Fruit fly (Drosophila melanogaster): Measurements from ENCODE around the gene Neto.

Gene Neto

dm6 chrX:13556172-13556571 is 110.5 kb downstream of the Neto start, which contains the start of gene CG32631:
Gene CG32631 (plus strand): TSS chrX:13556472.
- TF ChIP-seq Snoo (tag; optimal IDR thresholded peaks at IDR 0.05) (no peak), CG13204 (GFP tag; optimal IDR thresholded peaks at IDR 0.05) (no peak), CG8159 (tag; optimal IDR thresholded peaks at IDR 0.05) (no peak), rn (GFP tag; IDR thresholded peaks at IDR 0.05) (no peak), fd96Ca (GFP tag; IDR thresholded peaks at IDR 0.05) (no peak), CG12605 (GFP tag; IDR thresholded peaks at IDR 0.05) (no peak), CG14655 (GFP tag; optimal IDR thresholded peaks at IDR 0.05) (no peak), CG15710 (tag; optimal IDR thresholded peaks at IDR 0.05) (no peak), Ets98B (GFP tag; IDR thresholded peaks at IDR 0.05) (no peak), gl (tag; optimal IDR thresholded peaks at IDR 0.05) (no peak), EcR (GFP tag; optimal IDR thresholded peaks at IDR 0.05) (no peak), CG8301 (tag; optimal IDR thresholded peaks at IDR 0.05) (no peak), D1 (tag; optimal IDR thresholded peaks at IDR 0.05) (no peak), CG4496 (GFP tag; IDR thresholded peaks at IDR 0.05) (no peak), CG34367 (tag; optimal IDR thresholded peaks at IDR 0.05) (no peak)

DNA sequence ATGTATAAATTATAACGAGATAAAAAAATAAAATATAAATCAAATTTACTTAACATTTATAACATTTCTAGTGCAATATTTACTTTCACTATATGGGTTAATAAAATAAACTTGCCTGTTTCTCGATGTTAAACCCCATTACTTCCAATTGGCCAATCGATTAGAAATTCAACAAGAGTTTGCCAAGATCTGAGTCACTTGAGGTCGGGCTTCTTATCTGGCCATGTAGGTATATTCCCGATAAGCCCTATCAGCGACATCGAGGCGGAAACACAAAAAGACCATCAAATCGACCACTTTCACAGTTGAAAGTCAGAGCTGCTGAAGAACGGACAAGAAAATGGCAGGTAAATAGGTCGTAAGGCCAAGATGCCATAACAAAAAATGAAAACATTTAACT is 115.7 kb downstream of the Neto start, which contains the start of gene CG32633:
Gene CG32633, plus strand, starts transcription at position 301 of the 400 bp plus-strand sequence.
- TF ChIP-seq Snoo (tag; optimal IDR thresholded peaks at IDR 0.05) = no peak
- no peak for TF ChIP-seq Ets98B (GFP tag; IDR thresholded peaks at IDR 0.05)
- no peak for TF ChIP-seq fd96Ca (GFP tag; IDR thresholded peaks at IDR 0.05)
- TF ChIP-seq CG17806 (tag; optimal IDR thresholded peaks at IDR 0.05) = no peak
- TF ChIP-seq EcR (GFP tag; optimal IDR thresholded peaks at IDR 0.05) = no peak
- no peak for TF ChIP-seq CG14655 (GFP tag; optimal IDR thresholded peaks at IDR 0.05)
- TF ChIP-seq CG8301 (tag; optimal IDR thresholded peaks at IDR 0.05) = no peak
- TF ChIP-seq CG8159 (tag; optimal IDR thresholded peaks at IDR 0.05) = no peak
- TF ChIP-seq CG34367 (tag; optimal IDR thresholded peaks at IDR 0.05) = no peak

dm6 chrX:13563042-13563441 is 117.3 kb downstream of the Neto start:
- no peak for TF ChIP-seq gl (tag; optimal IDR thresholded peaks at IDR 0.05)
- no peak for TF ChIP-seq CG15710 (tag; optimal IDR thresholded peaks at IDR 0.05)
- TF ChIP-seq CG8301 (tag; optimal IDR thresholded peaks at IDR 0.05) = no peak
- TF ChIP-seq CG17806 (tag; optimal IDR thresholded peaks at IDR 0.05) = no peak
- TF ChIP-seq Pif1A (GFP tag; optimal IDR thresholded peaks at IDR 0.05) = no peak
- no peak for TF ChIP-seq rn (GFP tag; IDR thresholded peaks at IDR 0.05)
- no peak for TF ChIP-seq CG32121 (GFP tag; IDR thresholded peaks at IDR 0.05)
- no peak for TF ChIP-seq CG13204 (GFP tag; optimal IDR thresholded peaks at IDR 0.05)
- no peak for TF ChIP-seq CG10348 (GFP tag; IDR thresholded peaks at IDR 0.05)
- no peak for TF ChIP-seq Ets98B (GFP tag; IDR thresholded peaks at IDR 0.05)
- TF ChIP-seq EcR (GFP tag; optimal IDR thresholded peaks at IDR 0.05) = no peak
- TF ChIP-seq Pif1B (GFP tag; optimal IDR thresholded peaks at IDR 0.05) = no peak
- no peak for TF ChIP-seq D1 (tag; optimal IDR thresholded peaks at IDR 0.05)
- no peak for TF ChIP-seq CG4496 (GFP tag; IDR thresholded peaks at IDR 0.05)
- no peak for TF ChIP-seq CG12605 (GFP tag; IDR thresholded peaks at IDR 0.05)
- no peak for TF ChIP-seq CG9948 (tag; optimal IDR thresholded peaks at IDR 0.05)

dm6 chrX:13563483-13564443 is 118.1 kb downstream of the Neto start, which contains the start of the genes CG46311 and Tpst:
Gene CG46311 (plus strand): TSS chrX:13563823.
Gene Tpst (plus strand): TSS chrX:13563823.
- TF ChIP-seq Ets98B (GFP tag; IDR thresholded peaks at IDR 0.05) (no peak), CG14655 (GFP tag; optimal IDR thresholded peaks at IDR 0.05) (no peak), Pif1A (GFP tag; optimal IDR thresholded peaks at IDR 0.05) (no peak), fd96Ca (GFP tag; IDR thresholded peaks at IDR 0.05) (no peak), CG9948 (tag; optimal IDR thresholded peaks at IDR 0.05) (no peak), CG8301 (tag; optimal IDR thresholded peaks at IDR 0.05) (no peak), Pif1B (GFP tag; optimal IDR thresholded peaks at IDR 0.05) (no peak), D1 (tag; optimal IDR thresholded peaks at IDR 0.05) (no peak), rn (GFP tag; IDR thresholded peaks at IDR 0.05) (no peak), Snoo (tag; optimal IDR thresholded peaks at IDR 0.05) (peak; percentile 15), CG8159 (tag; optimal IDR thresholded peaks at IDR 0.05) (no peak), gl (tag; optimal IDR thresholded peaks at IDR 0.05) (no peak), CG10348 (GFP tag; IDR thresholded peaks at IDR 0.05) (no peak), CG34367 (tag; optimal IDR thresholded peaks at IDR 0.05) (no peak), EcR (GFP tag; optimal IDR thresholded peaks at IDR 0.05) (peak; percentile 22), CG32121 (GFP tag; IDR thresholded peaks at IDR 0.05) (no peak), CG13204 (GFP tag; optimal IDR thresholded peaks at IDR 0.05) (peak; percentile 23), CG15710 (tag; optimal IDR thresholded peaks at IDR 0.05) (no peak), CG4496 (GFP tag; IDR thresholded peaks at IDR 0.05) (peak; percentile 41; the same call in 2 of the 3 replicates), CG12605 (GFP tag; IDR thresholded peaks at IDR 0.05) (peak; percentile 63; the same call in 1 of the 2 replicates), CG17806 (tag; optimal IDR thresholded peaks at IDR 0.05) (no peak)

DNA sequence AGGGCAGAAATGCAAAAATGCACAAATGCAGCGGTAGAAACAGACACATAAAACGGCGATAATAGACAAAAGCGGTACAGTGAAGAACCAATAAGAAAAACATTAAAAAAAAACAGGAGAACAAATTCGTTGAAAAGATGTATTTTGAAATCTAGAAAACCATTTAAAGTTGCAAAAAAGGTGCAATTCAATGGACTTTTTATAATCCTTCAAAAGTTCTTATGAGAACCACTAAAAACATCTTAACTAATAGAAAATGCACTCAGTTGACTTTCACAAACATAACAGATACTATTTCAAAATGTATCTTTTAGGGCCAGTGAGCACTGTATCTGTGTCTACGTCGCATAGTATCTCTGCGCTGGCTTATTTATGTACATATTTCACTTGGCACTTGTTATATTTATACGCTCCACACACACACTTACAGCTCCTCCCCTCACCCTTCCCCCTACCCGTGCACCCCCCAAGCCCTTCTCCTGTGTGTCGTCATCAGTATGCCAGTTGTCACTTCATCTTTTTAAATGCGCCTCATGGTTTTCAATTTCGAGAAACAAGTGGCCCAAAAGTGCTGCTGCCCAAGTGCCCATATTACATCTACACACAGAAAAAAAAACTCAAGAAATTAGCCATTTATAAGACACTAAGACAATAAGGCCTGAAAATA is 119.9 kb downstream of the Neto start:
- TF ChIP-seq CG4496 (GFP tag; IDR thresholded peaks at IDR 0.05) (no peak), CG15710 (tag; optimal IDR thresholded peaks at IDR 0.05) (peak; percentile 34), Ets98B (GFP tag; IDR thresholded peaks at IDR 0.05) (peak; percentile 55), CG34367 (tag; optimal IDR thresholded peaks at IDR 0.05) (no peak), CG8159 (tag; optimal IDR thresholded peaks at IDR 0.05) (peak; percentile 13), CG10348 (GFP tag; IDR thresholded peaks at IDR 0.05) (no peak), D1 (tag; optimal IDR thresholded peaks at IDR 0.05) (no peak), EcR (GFP tag; optimal IDR thresholded peaks at IDR 0.05) (no peak), Pif1B (GFP tag; optimal IDR thresholded peaks at IDR 0.05) (no peak), CG17806 (tag; optimal IDR thresholded peaks at IDR 0.05) (no peak), gl (tag; optimal IDR thresholded peaks at IDR 0.05) (no peak), Pif1A (GFP tag; optimal IDR thresholded peaks at IDR 0.05) (no peak), CG32121 (GFP tag; IDR thresholded peaks at IDR 0.05) (no peak), CG8301 (tag; optimal IDR thresholded peaks at IDR 0.05) (peak; percentile 21), CG14655 (GFP tag; optimal IDR thresholded peaks at IDR 0.05) (peak; percentile 51), rn (GFP tag; IDR thresholded peaks at IDR 0.05) (no peak), CG9948 (tag; optimal IDR thresholded peaks at IDR 0.05) (peak; percentile 14), CG13204 (GFP tag; optimal IDR thresholded peaks at IDR 0.05) (no peak)
